Fruit fly (Drosophila melanogaster) whole organism, prepupa: ENCODE measurements around the gene CG18558.

Experiments
- CG11294 ChIP-seq: fragments of 200-800 bp; sonication (Bioruptor generic); IDR thresholded peaks from 2 replicates; pipeline ENCODE4 v1.3.6; 2022; ENCODE audit warnings: missing biosample characterization, missing genetic modification characterization
- CG11762 ChIP-seq: fragments of 200-800 bp; sonication (Bioruptor generic); optimal IDR thresholded peaks from 3 replicates; lab custom pipeline; 2016; ENCODE audit warnings: missing biosample characterization, missing genetic modification characterization; ENCODE audit not compliant: insufficient read depth
- CG15336 ChIP-seq: fragments of 200-800 bp; sonication (Bioruptor generic); IDR thresholded peaks from 2 replicates; pipeline ENCODE4 v1.3.6; 2022; ENCODE audit warnings: missing biosample characterization, missing genetic modification characterization
- CG1621 ChIP-seq: fragments of 200-800 bp; sonication (Bioruptor generic); optimal IDR thresholded peaks from 3 replicates; lab custom pipeline; 2018; ENCODE audit warnings: missing biosample characterization, mild to moderate bottlenecking, missing genetic modification characterization
- CG16779 ChIP-seq: fragments of 200-800 bp; sonication (Bioruptor generic); optimal IDR thresholded peaks from 3 replicates; lab custom pipeline; 2017; ENCODE audit warnings: missing biosample characterization, mild to moderate bottlenecking, missing genetic modification characterization
- CG3032 ChIP-seq: fragments of 200-800 bp; optimal IDR thresholded peaks from 2 replicates; lab custom pipeline; 2019; ENCODE audit warnings: missing biosample characterization, mild to moderate bottlenecking, missing genetic modification characterization, moderate library complexity
- CG3919 ChIP-seq: fragments of 200-800 bp; sonication (Bioruptor generic); optimal IDR thresholded peaks from 3 replicates; lab custom pipeline; 2016; ENCODE audit warnings: missing biosample characterization, missing genetic modification characterization
- CG4318 ChIP-seq: fragments of 200-800 bp; sonication (Bioruptor generic); optimal IDR thresholded peaks from 3 replicates; lab custom pipeline; 2017; ENCODE audit warnings: missing biosample characterization, mild to moderate bottlenecking, missing genetic modification characterization
- CG6276 ChIP-seq: fragments of 200-800 bp; sonication (Bioruptor generic); optimal IDR thresholded peaks from 2 replicates; lab custom pipeline; 2017; ENCODE audit warnings: missing biosample characterization, mild to moderate bottlenecking, missing genetic modification characterization
- CG6808 ChIP-seq: fragments of 200-800 bp; sonication (Bioruptor generic); optimal IDR thresholded peaks from 3 replicates; lab custom pipeline; 2017; ENCODE audit warnings: missing biosample characterization, missing genetic modification characterization, mild to moderate bottlenecking, moderate library complexity, missing genetic modification reagents
- CG8119 ChIP-seq: fragments of 200-800 bp; sonication (Bioruptor generic); IDR thresholded peaks from 3 replicates; pipeline ENCODE4 v1.3.6; 2022; ENCODE audit warnings: missing biosample characterization, missing genetic modification characterization
- CG9139 ChIP-seq: fragments of 200-800 bp; sonication (Bioruptor generic); optimal IDR thresholded peaks from 3 replicates; lab custom pipeline; 2017; ENCODE audit warnings: missing biosample characterization, mild to moderate bottlenecking, missing genetic modification characterization
- Eip75B ChIP-seq: fragments of 200-800 bp; sonication (Bioruptor generic); optimal IDR thresholded peaks from 3 replicates; lab custom pipeline; 2016; ENCODE audit warnings: missing biosample characterization, missing genetic modification characterization
- Eip78C ChIP-seq: fragments of 200-800 bp; sonication (Bioruptor generic); peaks from one replicate; lab custom pipeline; 2016; ENCODE audit warnings: missing biosample characterization, missing genetic modification characterization
- Eip93F ChIP-seq: fragments of 200-800 bp; sonication (Bioruptor generic); optimal IDR thresholded peaks from 2 replicates; lab custom pipeline; 2016; ENCODE audit warnings: missing biosample characterization, mild to moderate bottlenecking, missing genetic modification characterization
- Gug ChIP-seq: fragments of 200-800 bp; sonication (Bioruptor generic); IDR thresholded peaks from 2 replicates; pipeline ENCODE4 v1.3.6; 2022; ENCODE audit warnings: missing biosample characterization, missing genetic modification characterization
- Hr38 ChIP-seq: sonication (Bioruptor generic); optimal IDR thresholded peaks from 2 replicates; lab custom pipeline; 2016; ENCODE audit warnings: missing biosample characterization, missing genetic modification characterization
- Hr4 ChIP-seq: fragments of 200-800 bp; sonication (Bioruptor generic); optimal IDR thresholded peaks from 3 replicates; lab custom pipeline; 2016; ENCODE audit warnings: missing biosample characterization, missing genetic modification characterization
- Lpt ChIP-seq: fragments of 200-800 bp; sonication (Bioruptor generic); optimal IDR thresholded peaks from 3 replicates; lab custom pipeline; 2016; ENCODE audit warnings: missing biosample characterization, missing genetic modification characterization
- OdsH ChIP-seq: fragments of 200-800 bp; sonication (Bioruptor generic); optimal IDR thresholded peaks from 3 replicates; lab custom pipeline; 2016; ENCODE audit warnings: missing biosample characterization, missing genetic modification characterization
- Smox ChIP-seq: fragments of 200-800 bp; sonication (Bioruptor generic); optimal IDR thresholded peaks from 3 replicates; lab custom pipeline; 2016; ENCODE audit warnings: missing biosample characterization, missing genetic modification characterization
- cyc ChIP-seq: fragments of 200-800 bp; sonication (Bioruptor generic); optimal IDR thresholded peaks from 3 replicates; lab custom pipeline; 2016; ENCODE audit warnings: missing biosample characterization, missing genetic modification characterization
- dac ChIP-seq: fragments of 200-800 bp; sonication (Bioruptor generic); optimal IDR thresholded peaks from 2 replicates; lab custom pipeline; 2017; ENCODE audit warnings: missing biosample characterization, mild to moderate bottlenecking, missing genetic modification characterization
- eg ChIP-seq: fragments of 200-800 bp; sonication (Bioruptor generic); IDR thresholded peaks from 3 replicates; pipeline ENCODE4 v1.3.6; 2022; ENCODE audit warnings: missing biosample characterization, missing genetic modification characterization
- esn ChIP-seq: fragments of 200-800 bp; sonication (Bioruptor generic); optimal IDR thresholded peaks from 2 replicates; lab custom pipeline; 2016; ENCODE audit warnings: missing biosample characterization, mild to moderate bottlenecking, missing genetic modification characterization, moderate library complexity
- fd59A ChIP-seq: fragments of 200-800 bp; sonication (Bioruptor generic); optimal IDR thresholded peaks from 2 replicates; lab custom pipeline; 2017; ENCODE audit warnings: missing biosample characterization, mild to moderate bottlenecking, missing genetic modification characterization, missing genetic modification reagents
- pdm3 ChIP-seq: fragments of 200-800 bp; sonication (Bioruptor generic); optimal IDR thresholded peaks from 3 replicates; lab custom pipeline; 2016; ENCODE audit warnings: missing biosample characterization, missing genetic modification characterization
- ss ChIP-seq, 2 experiments: fragments of 200-800 bp; sonication (Bioruptor generic); optimal IDR thresholded peaks; 2 replicates in 1 of 2; 3 replicates in 1 of 2; lab custom pipeline; 2017 to 2018; ENCODE audit warnings: mild to moderate bottlenecking in 2 of 2, missing biosample characterization in 2 of 2, missing genetic modification characterization in 2 of 2, moderate library complexity in 1 of 2
- svp ChIP-seq: fragments of 200-800 bp; sonication (Bioruptor generic); peaks from one replicate; lab custom pipeline; 2016; ENCODE audit warnings: missing biosample characterization, missing genetic modification characterization
- topi ChIP-seq: fragments of 200-800 bp; sonication (Bioruptor generic); optimal IDR thresholded peaks from 3 replicates; lab custom pipeline; 2016; ENCODE audit warnings: missing biosample characterization, missing genetic modification characterization
- vri ChIP-seq: fragments of 200-800 bp; sonication (Bioruptor generic); optimal IDR thresholded peaks from 3 replicates; lab custom pipeline; 2016; ENCODE audit warnings: missing biosample characterization, mild to moderate bottlenecking, missing genetic modification characterization

CG18558 gene

DNA sequence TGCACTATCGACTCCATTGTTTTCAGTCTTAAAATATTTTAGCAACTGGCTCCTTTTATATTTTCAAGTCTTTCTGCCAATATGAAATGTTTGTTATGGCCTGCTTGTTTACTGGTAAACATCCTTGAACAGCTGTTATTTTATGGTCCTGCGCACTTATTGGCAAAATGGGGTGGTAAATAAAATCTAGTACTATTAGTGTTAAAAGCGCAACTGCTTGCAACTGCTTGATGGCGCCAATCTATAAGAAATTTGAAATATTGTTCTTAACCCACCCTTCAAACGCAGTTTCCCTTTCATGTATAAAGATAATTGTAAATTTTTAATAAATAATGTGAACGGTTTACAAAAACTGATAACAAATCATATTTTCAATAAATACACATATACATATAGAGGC, 28.6 kb downstream of the CG18558 start, which contains the start of gene G6P:
G6P (minus strand) TSS at position 88 of the 400 bp plus-strand sequence.
- no peak for TF ChIP-seq pdm3 (GFP tag; lab: Kevin White, UChicago)
- TF ChIP-seq CG6276: no peak
- no peak for TF ChIP-seq CG4318 (GFP tag; lab: Kevin White, UChicago)
- no peak for TF ChIP-seq CG1621 (tag; lab: Kevin White, UChicago)
- no peak for TF ChIP-seq Smox (GFP tag; lab: Kevin White, UChicago)
- no peak for TF ChIP-seq esn (GFP tag; lab: Kevin White, UChicago)
- no peak for TF ChIP-seq fd59A

DNA sequence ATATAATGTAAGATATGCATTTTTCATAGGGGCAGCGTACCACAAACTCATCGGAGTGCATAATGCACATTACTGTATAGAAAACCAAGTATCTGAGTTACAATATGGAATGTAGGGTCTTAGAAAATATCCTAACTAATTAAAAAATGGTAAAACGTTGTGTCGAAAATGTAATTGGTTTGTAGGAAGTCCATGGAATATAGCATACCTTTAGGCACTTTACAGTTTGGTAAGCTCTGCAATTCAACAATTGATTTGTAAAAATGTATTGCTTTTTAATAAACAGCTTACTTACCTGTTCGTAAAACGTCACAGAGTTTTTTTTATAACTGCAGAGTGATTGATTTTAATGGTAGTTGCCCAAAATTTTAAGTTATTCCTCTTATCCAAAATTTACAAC, 32.2 kb downstream of the CG18558 start, which contains the start of gene CG2964:
CG2964 (plus strand) TSS at position 301 of the 400 bp plus-strand sequence.
- TF ChIP-seq CG3032 (tag; lab: Kevin White, UChicago) (no peak), CG11294 (GFP tag; lab: Robert Waterston, UW) (no peak), CG1621 (tag; lab: Kevin White, UChicago) (no peak), Lpt (GFP tag; lab: Kevin White, UChicago) (no peak), topi (GFP tag; lab: Kevin White, UChicago) (no peak), Hr4 (no peak), cyc (GFP tag; lab: Kevin White, UChicago) (no peak)

DNA sequence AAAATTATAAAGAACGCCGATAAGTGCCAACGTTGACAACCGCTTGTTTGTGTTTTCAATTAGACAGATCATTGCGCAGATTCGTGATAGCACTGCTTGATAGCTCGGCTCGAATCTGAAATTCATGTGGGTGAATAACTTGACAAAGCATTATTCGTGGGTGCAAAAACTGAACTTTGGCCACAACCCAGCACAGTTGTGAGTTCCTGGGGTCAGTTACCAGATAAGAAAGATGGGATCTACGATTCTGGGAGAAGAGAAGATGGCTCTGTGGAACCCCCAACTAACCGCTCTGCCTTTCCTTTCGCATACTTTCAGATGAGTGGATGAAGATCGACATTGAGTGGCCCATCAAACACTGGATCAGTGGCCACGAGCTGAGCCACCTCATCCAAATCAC, 33.5 kb downstream of the CG18558 start:
- no peak for TF ChIP-seq Eip93F (GFP tag; lab: Kevin White, UChicago)
- no peak for TF ChIP-seq CG11294 (GFP tag; lab: Robert Waterston, UW)
- peak; percentile 96 for TF ChIP-seq svp (GFP tag; lab: Kevin White, UChicago)
- TF ChIP-seq CG6276: no peak
- TF ChIP-seq CG11762 (GFP tag; lab: Kevin White, UChicago): no peak
- no peak for TF ChIP-seq CG15336 (GFP tag; lab: Robert Waterston, UW)

DNA sequence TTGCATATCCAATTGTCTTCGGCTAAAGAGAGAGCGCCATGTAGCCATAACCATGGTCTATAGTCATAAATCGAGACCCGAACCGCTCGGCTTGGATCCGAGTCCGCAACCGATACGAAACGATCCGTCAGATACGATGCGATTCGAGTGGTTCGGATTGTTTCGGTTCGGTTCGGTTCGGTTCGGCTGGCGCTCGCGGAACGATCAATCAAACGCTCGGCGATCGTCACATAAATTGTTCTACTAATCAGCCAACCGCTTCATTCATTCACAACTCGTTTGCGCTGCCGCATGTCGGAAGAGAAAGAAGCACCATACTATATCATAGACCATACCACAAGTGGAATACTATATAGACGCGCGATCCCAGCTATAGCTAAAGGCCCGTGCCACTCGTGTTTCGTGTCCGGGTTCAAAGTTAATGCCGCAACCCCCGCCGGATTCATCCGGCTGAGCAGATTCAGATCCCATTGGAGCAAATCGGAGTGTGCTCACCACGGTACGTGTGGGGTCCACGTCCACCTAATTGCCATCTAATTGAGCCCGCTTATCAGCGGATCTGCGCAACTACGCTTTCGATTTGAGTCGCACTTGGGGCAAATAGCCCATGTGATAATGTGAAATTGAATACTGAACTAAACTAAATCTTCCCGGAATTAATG, 36.1 kb downstream of the CG18558 start:
- no peak for TF ChIP-seq CG3919 (GFP tag; lab: Kevin White, UChicago)
- TF ChIP-seq CG1621 (tag; lab: Kevin White, UChicago): no peak
- peak; percentile 89 for TF ChIP-seq svp (GFP tag; lab: Kevin White, UChicago)
- TF ChIP-seq CG6808 (GFP tag; lab: Kevin White, UChicago): peak; percentile 27
- peak in 1 of 2 experiments; percentile 47 for TF ChIP-seq ss (GFP tag; optimal IDR thresholded peaks at IDR 0.05; lab: Kevin White, UChicago)
- 0 out of 3 replicates have a peak, but pooled peaks have one; percentile 32 for TF ChIP-seq CG8119
- peak; percentile 5 for TF ChIP-seq CG9139
- TF ChIP-seq dac (GFP tag; lab: Kevin White, UChicago): no peak
- TF ChIP-seq CG16779: peak; percentile 11
- no peak for TF ChIP-seq Gug (GFP tag; lab: Robert Waterston, UW)
- TF ChIP-seq Eip75B (GFP tag; lab: Kevin White, UChicago): peak; percentile 3
- peak; percentile 25 for TF ChIP-seq Eip78C (GFP tag; lab: Kevin White, UChicago)
- no peak for TF ChIP-seq CG3032 (tag; lab: Kevin White, UChicago)
- peak; percentile 1 for TF ChIP-seq vri
- TF ChIP-seq eg: peak; percentile 28; the same call in 1 of the 3 replicates
- TF ChIP-seq OdsH (GFP tag; lab: Kevin White, UChicago): no peak
- TF ChIP-seq Hr38: no peak

DNA sequence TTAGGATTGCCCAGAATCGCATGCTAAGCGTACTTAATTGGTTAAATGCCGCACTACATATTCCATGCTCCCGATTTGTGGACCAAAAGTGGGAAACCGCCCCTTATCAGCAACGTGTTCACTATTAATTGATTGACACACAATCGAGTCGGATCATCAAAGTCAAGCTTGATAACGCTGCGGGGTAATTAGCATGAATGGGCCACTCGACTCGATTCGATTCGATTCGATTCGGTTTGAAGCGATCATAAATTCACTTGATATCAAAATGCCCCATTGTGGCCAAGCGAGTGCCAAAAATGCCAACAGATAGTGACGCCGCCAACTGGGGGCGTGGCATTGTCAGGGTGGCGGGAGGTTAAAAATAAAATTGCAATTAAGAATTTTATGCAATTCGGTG, 36.7 kb downstream of the CG18558 start:
- TF ChIP-seq CG9139 (no peak), Eip78C (GFP tag; lab: Kevin White, UChicago) (peak; percentile 17), svp (GFP tag; lab: Kevin White, UChicago) (peak; percentile 87)
- TF ChIP-seq, all 60 proteins: peak for 2
